Fruit fly (Drosophila melanogaster): Measurements from ENCODE around the gene brn.

- no peak for TF ChIP-seq psq (optimal IDR thresholded peaks at IDR 0.05)
- TF ChIP-seq EcR (GFP tag; optimal IDR thresholded peaks at IDR 0.05), result no peak
- no peak for TF ChIP-seq usp (GFP tag; optimal IDR thresholded peaks at IDR 0.05)
- TF ChIP-seq Dll (optimal IDR thresholded peaks at IDR 0.05), result no peak
Observed at dm6 chrX:4113698-4114216, 9.6 kb downstream of the brn start, which contains the start of the genes dgt4 and Nsun2.

Measured in whole organism.